Worm (Caenorhabditis elegans): ENCODE results near the gene R08A2.5.

ce11 chrV:14684359-14685312, 27.8 kb upstream of the R08A2.5 start, which contains the start of gene hsp-90:
- TF ChIP-seq ces-1 (GFP tag; optimal IDR thresholded peaks at IDR 0.05) (no peak), lin-39 (tag; optimal IDR thresholded peaks at IDR 0.05) (no peak), ztf-4 (tag; optimal IDR thresholded peaks at IDR 0.05) (no peak), fos-1 (tag; optimal IDR thresholded peaks at IDR 0.05) (no peak), nhr-90 (tag; optimal IDR thresholded peaks at IDR 0.05; ENCODE audit: poor library complexity) (no peak), sptf-1 (tag; optimal IDR thresholded peaks at IDR 0.05) (no peak), nhr-84 (tag; optimal IDR thresholded peaks at IDR 0.05) (no peak), pqm-1 (tag; optimal IDR thresholded peaks at IDR 0.05) (no peak)
